Fruit fly (Drosophila melanogaster) whole organism, prepupa: ENCODE measurements around the gene mRpS18C.

Experiments
- CG11762 ChIP-seq: fragments of 200-800 bp; sonication (Bioruptor generic); optimal IDR thresholded peaks from 3 replicates; lab custom pipeline; 2016; ENCODE audit warnings: missing biosample characterization, missing genetic modification characterization; ENCODE audit not compliant: insufficient read depth
- CG3032 ChIP-seq: fragments of 200-800 bp; optimal IDR thresholded peaks from 2 replicates; lab custom pipeline; 2019; ENCODE audit warnings: missing biosample characterization, mild to moderate bottlenecking, missing genetic modification characterization, moderate library complexity
- Eip78C ChIP-seq: fragments of 200-800 bp; sonication (Bioruptor generic); peaks from one replicate; lab custom pipeline; 2016; ENCODE audit warnings: missing biosample characterization, missing genetic modification characterization
- Ets96B ChIP-seq: fragments of 200-800 bp; optimal IDR thresholded peaks from 2 replicates; lab custom pipeline; 2019; ENCODE audit warnings: missing biosample characterization, mild to moderate bottlenecking, missing genetic modification characterization, moderate library complexity
- Gug ChIP-seq: fragments of 200-800 bp; sonication (Bioruptor generic); IDR thresholded peaks from 2 replicates; pipeline ENCODE4 v1.3.6; 2022; ENCODE audit warnings: missing biosample characterization, missing genetic modification characterization
- OdsH ChIP-seq: fragments of 200-800 bp; sonication (Bioruptor generic); optimal IDR thresholded peaks from 3 replicates; lab custom pipeline; 2016; ENCODE audit warnings: missing biosample characterization, missing genetic modification characterization
- Smox ChIP-seq: fragments of 200-800 bp; sonication (Bioruptor generic); optimal IDR thresholded peaks from 3 replicates; lab custom pipeline; 2016; ENCODE audit warnings: missing biosample characterization, missing genetic modification characterization
- Sox102F ChIP-seq: fragments of 200-800 bp; sonication (Bioruptor generic); optimal IDR thresholded peaks from 2 replicates; lab custom pipeline; 2016; ENCODE audit warnings: missing biosample characterization, mild to moderate bottlenecking, missing genetic modification characterization
- fd59A ChIP-seq: fragments of 200-800 bp; sonication (Bioruptor generic); optimal IDR thresholded peaks from 2 replicates; lab custom pipeline; 2017; ENCODE audit warnings: missing biosample characterization, mild to moderate bottlenecking, missing genetic modification characterization, missing genetic modification reagents
- net ChIP-seq: fragments of 200-800 bp; sonication (Bioruptor generic); optimal IDR thresholded peaks from 3 replicates; lab custom pipeline; 2016; ENCODE audit warnings: missing biosample characterization, missing genetic modification characterization

dm6 chr3R:30466515-30466914, 42.7 kb downstream of the mRpS18C start:
- TF ChIP-seq Smox (GFP tag; lab: Kevin White, UChicago) (no peak), Sox102F (GFP tag; lab: Kevin White, UChicago) (no peak), CG11762 (GFP tag; lab: Kevin White, UChicago) (no peak), net (GFP tag; lab: Kevin White, UChicago) (no peak), OdsH (GFP tag; lab: Kevin White, UChicago) (no peak), Eip78C (peak; percentile 59), fd59A (no peak), Gug (no peak), CG3032 (tag; lab: Kevin White, UChicago) (no peak), Ets96B (tag; lab: Kevin White, UChicago) (no peak)
